Worm (Caenorhabditis elegans): ENCODE data around the gene K03H6.5.

ce11 chrIV:1478649-1479048 is 57.6 kb downstream of the K03H6.5 start:
- no peak for TF ChIP-seq tbx-2 (tag; optimal IDR thresholded peaks at IDR 0.05)
- TF ChIP-seq fkh-10 (GFP tag; optimal IDR thresholded peaks at IDR 0.05): no peak
- no peak for TF ChIP-seq vab-15 (tag; optimal IDR thresholded peaks at IDR 0.05)
- no peak for TF ChIP-seq hlh-4 (tag; optimal IDR thresholded peaks at IDR 0.05)
- TF ChIP-seq alr-1 (tag; optimal IDR thresholded peaks at IDR 0.05; ENCODE audit: borderline replicate concordance): no peak
- no peak for TF ChIP-seq ztf-4 (tag; optimal IDR thresholded peaks at IDR 0.05)
- TF ChIP-seq ama-1 (optimal IDR thresholded peaks at IDR 0.05): no peak
- no peak for TF ChIP-seq zag-1 (tag; optimal IDR thresholded peaks at IDR 0.05)
- no peak for TF ChIP-seq nhr-19 (GFP tag; conservative IDR thresholded peaks at IDR 0.05)

All from whole organism, L1 larva.